Worm (Caenorhabditis elegans): ENCODE measurements around the gene aex-3.

DNA sequence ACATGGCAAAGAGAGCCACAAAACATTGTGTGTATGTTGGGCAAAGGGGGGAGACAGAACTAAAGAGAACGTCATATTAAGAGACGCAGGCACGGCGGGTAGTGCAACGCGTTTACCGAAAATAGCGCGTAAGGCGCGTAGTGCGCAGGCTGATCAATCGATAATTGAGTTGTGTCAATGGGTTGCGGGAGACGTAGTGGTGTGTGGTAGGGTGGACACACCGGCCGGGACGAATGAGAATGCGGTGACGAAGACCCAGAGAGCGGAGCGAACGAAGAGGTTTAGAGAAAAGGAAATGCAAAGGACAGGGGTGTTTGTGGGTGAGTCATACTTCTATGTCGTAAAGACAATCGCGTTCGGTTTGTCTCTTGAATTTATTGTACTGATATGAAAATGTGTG is 31.8 kb downstream of the aex-3 start:
- TF ChIP-seq ama-1 (optimal IDR thresholded peaks at IDR 0.05) = no peak
- peak; percentile 93 for TF ChIP-seq fos-1 (tag; optimal IDR thresholded peaks at IDR 0.05)
- no peak for TF ChIP-seq elt-1 (tag; optimal IDR thresholded peaks at IDR 0.05)
- TF ChIP-seq pqm-1 (tag; optimal IDR thresholded peaks at IDR 0.05) = peak; percentile 50
- no peak for TF ChIP-seq ZK546.5 (tag; optimal IDR thresholded peaks at IDR 0.05)
- no peak for TF ChIP-seq nhr-28 (tag; optimal IDR thresholded peaks at IDR 0.05)
- no peak for TF ChIP-seq fkh-10 (GFP tag; optimal IDR thresholded peaks at IDR 0.05)
- no peak for TF ChIP-seq elt-3 (tag; optimal IDR thresholded peaks at IDR 0.05)
- TF ChIP-seq nhr-76 (tag; optimal IDR thresholded peaks at IDR 0.05) = no peak
- peak; percentile 39 for TF ChIP-seq lin-15B (tag; optimal IDR thresholded peaks at IDR 0.05)
- peak; percentile 47 for TF ChIP-seq tbx-2 (tag; optimal IDR thresholded peaks at IDR 0.05)
- TF ChIP-seq nhr-12 (tag; optimal IDR thresholded peaks at IDR 0.05) = no peak
